Worm (Caenorhabditis elegans) whole organism, L4/young adult: ENCODE results near the gene F10E9.7.

Experiments used
- W03F9.2 ChIP-seq: fragments of 150-350 bp; optimal IDR thresholded peaks from 2 replicates; lab custom pipeline; 2014; ENCODE audit warnings: missing biosample characterization, missing genetic modification characterization
- him-1 ChIP-seq: sonication (generic microtip); optimal IDR thresholded peaks from 2 replicates; lab custom pipeline; 2016; ENCODE audit warnings: missing genotype, missing genetic modification reagents, missing genetic modification characterization, missing compliant biosample characterization

DNA sequence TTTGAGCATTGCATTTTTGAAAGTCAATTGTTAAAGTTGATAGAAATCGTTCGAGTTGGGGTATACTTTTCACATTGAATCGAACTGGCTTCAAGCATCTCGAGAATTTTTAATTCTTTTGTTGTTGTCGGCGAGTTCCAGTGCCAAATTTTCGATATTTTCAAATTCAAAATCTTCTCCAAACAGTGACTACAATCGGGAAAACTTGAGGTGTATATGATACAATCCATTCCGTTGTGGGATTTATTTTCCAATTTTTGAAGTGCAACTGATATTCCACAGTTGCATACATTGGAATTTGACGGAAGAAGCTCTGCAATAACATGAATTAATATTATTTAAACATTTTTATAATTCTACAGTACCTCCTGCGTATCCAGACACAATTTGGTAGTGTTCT lies 1.4 kb downstream of the F10E9.7 start:
- TF ChIP-seq W03F9.2 (tag; lab: Kevin White, UChicago) (no peak), him-1 (no peak)
